Fruit fly (Drosophila melanogaster): ENCODE results near the gene nab.

dm6 chr3L:4125709-4126108 lies 35.0 kb downstream of the nab start:
- TF ChIP-seq psq (optimal IDR thresholded peaks at IDR 0.05), result no peak
- no peak for TF ChIP-seq CG8478 (optimal IDR thresholded peaks at IDR 0.05)
